Fruit fly (Drosophila melanogaster) ovary, adult (tissue): ENCODE results near the gene CG43861.

ENCODE experiments used
- CG17801 ChIP-seq: fragments of 200-800 bp; optimal IDR thresholded peaks from 2 replicates; lab custom pipeline; 2019; ENCODE audit warnings: missing biosample characterization, mild to moderate bottlenecking, missing genetic modification characterization, moderate library complexity; ENCODE audit not compliant: partially characterized antibody

Gene CG43861

DNA sequence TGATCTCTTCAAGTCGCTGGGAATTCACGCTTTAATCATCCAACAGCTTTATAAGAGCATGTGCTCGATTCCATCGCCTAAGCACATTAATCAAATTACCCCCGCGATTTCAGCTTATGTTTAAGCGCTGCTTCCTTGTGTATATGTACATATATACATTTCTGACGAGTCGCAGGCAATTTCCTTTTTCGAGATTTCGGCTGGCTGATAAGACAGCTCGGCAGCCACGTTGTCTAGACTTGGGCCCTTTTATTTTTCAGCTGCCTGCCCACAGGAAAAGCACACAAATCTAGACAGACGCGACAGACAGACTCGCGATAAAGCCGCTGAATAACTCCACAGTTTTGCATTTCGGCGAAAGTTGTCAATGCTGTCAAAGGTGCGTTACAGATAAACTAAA is 74.6 kb downstream of the CG43861 start:
- TF ChIP-seq CG17801 (GFP tag; lab: Kevin White, UChicago) = no peak

DNA sequence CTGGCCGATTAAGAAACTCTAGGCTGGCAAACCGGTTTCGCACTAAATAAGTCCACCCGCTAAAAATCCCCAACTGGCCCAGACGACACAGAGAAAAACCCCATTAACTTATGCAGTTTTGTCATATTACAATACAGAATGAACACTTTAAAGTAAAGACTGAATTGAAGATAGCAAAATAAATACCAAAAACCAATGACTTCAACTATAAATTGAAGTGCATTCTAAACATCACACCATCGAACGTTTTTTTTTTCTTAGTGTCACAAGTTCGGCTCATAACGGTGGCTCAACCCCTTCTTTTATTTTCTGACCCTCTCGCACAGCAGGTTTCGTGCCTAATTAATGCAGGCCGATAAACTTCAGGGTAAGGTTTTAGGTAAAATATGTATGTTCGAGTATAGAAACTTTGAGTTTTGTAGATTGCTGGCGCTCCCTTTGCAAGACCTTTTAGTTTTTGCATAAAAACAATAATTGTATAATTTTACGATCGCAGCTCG is 75.7 kb downstream of the CG43861 start:
- TF ChIP-seq CG17801 (GFP tag; lab: Kevin White, UChicago) = no peak

DNA sequence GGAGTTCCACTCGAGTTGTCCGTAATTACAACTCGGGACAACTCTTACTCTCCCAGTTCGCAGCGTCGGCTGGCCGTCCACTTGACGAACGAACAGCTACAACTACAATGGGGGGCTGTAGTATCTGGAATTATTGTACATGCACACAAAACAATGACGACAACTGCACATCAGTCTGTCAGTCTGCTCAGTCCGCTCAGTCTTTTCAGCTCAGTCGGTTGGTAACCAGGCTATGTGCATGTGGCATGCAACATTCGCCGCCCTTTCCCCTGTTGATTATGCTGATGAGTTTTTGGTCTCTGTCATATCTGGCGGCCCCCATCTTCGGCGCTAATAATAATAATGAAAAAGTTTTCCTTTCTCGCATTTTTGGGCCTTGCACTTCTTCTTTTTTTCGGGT is 77.0 kb downstream of the CG43861 start:
- TF ChIP-seq CG17801 (GFP tag; lab: Kevin White, UChicago) = no peak

DNA sequence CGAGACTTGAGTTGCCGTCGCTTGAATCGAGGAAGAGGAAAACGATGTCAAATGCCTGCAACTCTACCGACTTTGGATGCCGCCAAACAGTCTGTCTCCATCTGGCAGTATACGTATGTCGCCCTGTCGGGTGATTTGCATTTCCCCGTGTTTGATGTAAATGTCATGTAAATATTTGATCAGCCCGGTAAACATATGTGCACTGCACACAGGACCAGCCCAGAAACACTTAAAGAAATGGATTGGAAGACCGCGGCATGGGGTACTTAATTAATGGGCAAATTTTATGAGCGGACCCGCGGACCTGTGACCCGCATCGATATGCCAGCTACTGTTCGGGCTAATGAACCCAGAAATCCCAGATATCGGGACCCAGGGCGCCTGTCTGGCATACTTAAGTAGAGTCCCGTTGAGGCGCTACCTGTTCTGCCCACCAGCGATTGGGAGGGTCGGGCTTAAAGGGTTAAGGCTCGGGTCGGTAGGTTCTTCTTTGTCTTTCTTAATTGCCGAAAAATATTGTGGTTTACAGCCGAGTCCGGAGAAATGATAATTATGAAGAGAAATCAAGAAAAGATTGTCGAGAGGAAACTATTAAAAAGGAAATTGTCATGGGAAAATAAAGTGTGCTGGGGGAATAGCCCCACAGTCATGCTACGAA is 79.1 kb downstream of the CG43861 start:
- no peak for TF ChIP-seq CG17801 (GFP tag; lab: Kevin White, UChicago)

DNA sequence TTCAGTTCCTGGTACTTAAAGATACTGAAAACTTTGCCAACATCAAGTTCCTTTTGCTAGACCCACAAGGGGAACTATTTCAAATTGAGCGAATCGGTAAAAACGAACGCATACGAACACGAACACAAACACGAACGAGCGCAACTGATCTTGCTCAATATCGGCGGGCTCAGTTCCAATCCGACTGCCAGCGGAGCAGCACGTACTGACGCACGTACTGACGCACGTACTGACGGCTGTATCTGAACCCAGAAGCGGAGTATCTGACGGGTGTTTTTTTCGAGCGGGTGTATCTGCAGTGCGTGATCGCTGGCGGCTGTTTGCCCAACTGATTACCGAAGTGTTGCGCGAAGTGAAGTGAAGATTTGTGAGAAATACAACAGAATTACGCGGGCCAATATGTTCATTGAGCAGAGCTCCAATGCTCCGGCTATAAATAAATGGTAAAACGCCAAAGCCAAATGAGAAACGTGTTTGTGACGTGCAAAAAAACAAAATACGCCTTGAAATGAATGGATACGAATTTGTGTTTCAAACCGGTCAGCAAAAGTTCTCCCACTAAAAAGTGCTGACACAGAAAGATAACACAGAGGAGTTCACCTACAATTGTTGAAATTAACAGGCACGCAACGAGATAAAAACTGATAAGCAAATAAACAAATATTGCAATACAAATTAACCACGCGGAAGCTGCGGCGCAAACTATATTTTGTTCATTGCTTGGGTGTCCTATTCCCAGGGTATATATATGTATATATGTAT is 81.8 kb downstream of the CG43861 start:
- no peak for TF ChIP-seq CG17801 (GFP tag; lab: Kevin White, UChicago)

DNA sequence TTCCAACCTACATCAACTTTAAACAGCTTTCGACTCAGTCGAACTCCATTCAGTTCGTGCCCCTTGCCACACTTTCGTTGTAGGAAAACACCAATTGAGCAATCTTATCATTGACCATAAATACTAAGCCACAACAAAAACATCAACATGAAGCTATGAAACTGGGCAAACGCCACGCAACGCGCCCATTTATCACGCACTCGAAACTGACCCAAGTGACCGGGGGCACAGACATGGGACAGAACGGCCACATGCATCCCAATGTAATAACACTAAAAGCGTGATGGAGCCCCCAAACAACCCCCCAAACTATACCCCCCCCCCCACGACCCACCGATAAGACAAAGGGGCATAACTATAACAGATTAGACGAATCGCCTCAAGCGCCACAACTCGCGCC is 84.6 kb downstream of the CG43861 start:
- TF ChIP-seq CG17801 (GFP tag; lab: Kevin White, UChicago) = no peak

DNA sequence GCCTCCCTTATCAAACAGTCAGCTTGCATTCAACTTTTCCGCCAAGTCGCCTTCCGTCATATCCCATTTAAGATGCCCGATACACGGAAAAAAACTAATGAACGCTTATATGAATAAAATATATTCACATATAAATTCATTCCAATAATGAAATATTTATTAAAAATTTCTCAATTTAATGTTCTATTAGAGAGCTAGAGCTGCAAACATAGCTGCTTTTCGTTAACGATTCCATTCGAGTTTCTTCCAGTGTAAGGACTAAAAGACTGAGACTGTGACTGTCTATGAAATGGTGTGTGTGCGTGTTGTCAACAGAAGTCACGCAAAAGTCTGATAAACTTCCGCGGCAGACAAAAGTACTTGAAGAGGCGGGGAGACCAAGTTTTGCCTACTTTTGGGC is 87.0 kb downstream of the CG43861 start:
- TF ChIP-seq CG17801 (GFP tag; lab: Kevin White, UChicago) = no peak

DNA sequence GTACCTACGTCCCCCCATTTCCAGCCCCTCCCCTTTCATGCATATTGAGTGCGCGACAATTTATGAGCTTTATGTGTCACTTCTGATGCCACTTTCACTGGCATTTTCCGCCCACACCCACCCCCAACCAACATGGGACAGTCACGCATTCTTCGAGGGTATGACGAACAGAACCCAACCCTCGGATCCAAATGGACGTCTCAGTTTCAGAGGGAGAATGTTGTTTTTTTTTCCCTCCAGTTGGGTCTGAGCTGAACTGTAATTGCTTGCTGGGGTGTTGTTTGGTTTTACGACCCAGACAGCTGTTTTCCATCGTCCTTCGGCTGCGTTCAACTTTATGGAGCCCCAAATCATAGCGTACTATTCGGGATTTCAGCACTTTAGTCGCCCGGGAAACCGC is 93.3 kb downstream of the CG43861 start:
- TF ChIP-seq CG17801 (GFP tag; lab: Kevin White, UChicago) = no peak
